Fruit fly (Drosophila melanogaster) whole organism, embryonic: Measurements from ENCODE around the gene Nrx-IV.

Experiments
- ATbp ChIP-seq: fragments of 200-800 bp; sonication (Bioruptor generic); optimal IDR thresholded peaks from 2 replicates; lab custom pipeline; 2017; ENCODE audit warnings: missing biosample characterization, mild to moderate bottlenecking, missing genetic modification characterization, missing genetic modification reagents
- Atf-2 ChIP-seq: fragments of 200-800 bp; sonication (Bioruptor generic); optimal IDR thresholded peaks from 2 replicates; lab custom pipeline; 2016; ENCODE audit warnings: missing biosample characterization, missing genetic modification characterization
- BEAF-32 ChIP-seq: fragments of 200-800 bp; sonication (Bioruptor generic); optimal IDR thresholded peaks from 3 replicates; lab custom pipeline; 2017; ENCODE audit warnings: missing biosample characterization, missing genetic modification characterization, mild to moderate bottlenecking, moderate library complexity, missing genetic modification reagents
- Blimp-1 ChIP-seq: fragments of 200-800 bp; sonication (Bioruptor generic); optimal IDR thresholded peaks from 3 replicates; lab custom pipeline; 2018; ENCODE audit warnings: missing biosample characterization, missing genetic modification characterization, mild to moderate bottlenecking, moderate library complexity, missing genetic modification reagents
- C15 ChIP-seq: fragments of 200-800 bp; sonication (Bioruptor generic); IDR thresholded peaks from 3 replicates; pipeline ENCODE4 v1.3.6; 2022; ENCODE audit warnings: missing biosample characterization, missing genetic modification characterization
- CG10267 ChIP-seq: fragments of 200-800 bp; sonication (Bioruptor generic); optimal IDR thresholded peaks from 2 replicates; lab custom pipeline; 2018; ENCODE audit warnings: missing biosample characterization, mild to moderate bottlenecking, missing genetic modification characterization, moderate library complexity
- CG10654 ChIP-seq: fragments of 200-800 bp; sonication (Bioruptor generic); optimal IDR thresholded peaks from 2 replicates; lab custom pipeline; 2016; ENCODE audit warnings: missing biosample characterization, missing genetic modification characterization
- CG11085 ChIP-seq: fragments of 200-800 bp; sonication (Bioruptor generic); IDR thresholded peaks from 2 replicates; pipeline ENCODE4 v1.3.6; 2022; ENCODE audit warnings: missing biosample characterization, missing genetic modification characterization
- CG11398 ChIP-seq: fragments of 200-800 bp; sonication (Bioruptor generic); optimal IDR thresholded peaks from 2 replicates; lab custom pipeline; 2016; ENCODE audit warnings: missing biosample characterization, missing genetic modification characterization
- CG14965 ChIP-seq: fragments of 200-800 bp; sonication (Bioruptor generic); optimal IDR thresholded peaks from 2 replicates; lab custom pipeline; 2016; ENCODE audit warnings: missing biosample characterization, missing genetic modification characterization, borderline replicate concordance
- CG1529 ChIP-seq: fragments of 200-800 bp; sonication (Bioruptor generic); optimal IDR thresholded peaks from 3 replicates; lab custom pipeline; 2018; ENCODE audit warnings: missing biosample characterization, missing genetic modification characterization
- CG1832 ChIP-seq: fragments of 200-800 bp; sonication (Bioruptor generic); optimal IDR thresholded peaks from 2 replicates; lab custom pipeline; 2017; ENCODE audit warnings: missing biosample characterization, mild to moderate bottlenecking, missing genetic modification characterization, inconsistent platforms
- CG2712 ChIP-seq: fragments of 200-800 bp; optimal IDR thresholded peaks from 3 replicates; lab custom pipeline; 2019; ENCODE audit warnings: missing biosample characterization, mild to moderate bottlenecking, missing genetic modification characterization, moderate library complexity
- CG4404 ChIP-seq: fragments of 200-800 bp; sonication (Bioruptor generic); IDR thresholded peaks from 2 replicates; pipeline ENCODE4 v1.3.6; 2022; ENCODE audit warnings: missing biosample characterization, missing genetic modification characterization
- CG4854 ChIP-seq: fragments of 200-800 bp; sonication (Bioruptor generic); optimal IDR thresholded peaks from 2 replicates; lab custom pipeline; 2016; ENCODE audit warnings: missing biosample characterization, missing genetic modification characterization, inconsistent platforms
- CG5953 ChIP-seq: fragments of 200-800 bp; sonication (Bioruptor generic); IDR thresholded peaks from 2 replicates; pipeline ENCODE4 v1.3.6; 2022; ENCODE audit warnings: missing biosample characterization, missing genetic modification characterization
- CG7556 ChIP-seq: fragments of 200-800 bp; sonication (Bioruptor generic); optimal IDR thresholded peaks from 2 replicates; lab custom pipeline; 2017; ENCODE audit warnings: missing biosample characterization, mild to moderate bottlenecking, missing genetic modification characterization
- CG8290 ChIP-seq, 3 experiments: fragments of 200-800 bp; sonication (Bioruptor generic); optimal IDR thresholded peaks; 2 replicates each; lab custom pipeline; 2016 to 2019; ENCODE audit warnings: missing biosample characterization in 3 of 3, missing genetic modification characterization in 3 of 3, mild to moderate bottlenecking in 2 of 3, moderate library complexity in 1 of 3
- Chrac-16 ChIP-seq: fragments of 200-800 bp; sonication (Bioruptor generic); optimal IDR thresholded peaks from 3 replicates; lab custom pipeline; 2016; ENCODE audit warnings: missing biosample characterization, missing genetic modification characterization
- D19A ChIP-seq: fragments of 200-800 bp; optimal IDR thresholded peaks from 3 replicates; lab custom pipeline; 2019; ENCODE audit warnings: missing biosample characterization, mild to moderate bottlenecking, missing genetic modification characterization, moderate library complexity
- Deaf1 ChIP-seq: fragments of 200-800 bp; optimal IDR thresholded peaks from 3 replicates; lab custom pipeline; 2019; ENCODE audit warnings: missing biosample characterization, mild to moderate bottlenecking, missing genetic modification characterization, moderate library complexity
- Fer1 ChIP-seq: fragments of 200-800 bp; sonication (Bioruptor generic); optimal IDR thresholded peaks from 2 replicates; lab custom pipeline; 2017; ENCODE audit warnings: missing biosample characterization, mild to moderate bottlenecking, missing genetic modification characterization
- Gug ChIP-seq: fragments of 200-800 bp; sonication (Bioruptor generic); IDR thresholded peaks from 4 replicates; pipeline ENCODE4 v1.3.6; 2022; ENCODE audit warnings: missing biosample characterization, missing genetic modification characterization
- HLH3B ChIP-seq: fragments of 200-800 bp; sonication (Bioruptor generic); IDR thresholded peaks from 2 replicates; pipeline ENCODE4 v1.3.6; 2022; ENCODE audit warnings: missing biosample characterization, missing genetic modification characterization
- Med ChIP-seq: fragments of 200-800 bp; sonication (Bioruptor generic); peaks from one replicate; lab custom pipeline; 2016; ENCODE audit warnings: missing biosample characterization, missing genetic modification characterization, mild to moderate bottlenecking, inconsistent platforms, moderate library complexity
- Opbp ChIP-seq: fragments of 200-800 bp; sonication (Bioruptor generic); IDR thresholded peaks from 3 replicates; pipeline ENCODE4 v1.3.6; 2022; ENCODE audit warnings: missing biosample characterization, missing genetic modification characterization; ENCODE audit not compliant: partially characterized antibody
- Side ChIP-seq: fragments of 200-800 bp; sonication (Bioruptor generic); optimal IDR thresholded peaks from 2 replicates; lab custom pipeline; 2016; ENCODE audit warnings: missing biosample characterization, missing genetic modification characterization
- Sin3A ChIP-seq: fragments of >200 bp; optimal IDR thresholded peaks from 2 replicates; lab custom pipeline; 2018
- Six4 ChIP-seq: fragments of 200-800 bp; sonication (Bioruptor generic); optimal IDR thresholded peaks from 2 replicates; lab custom pipeline; 2016; ENCODE audit warnings: missing biosample characterization, missing genetic modification characterization
- TFAM ChIP-seq: fragments of 200-800 bp; sonication (Bioruptor generic); optimal IDR thresholded peaks from 2 replicates; lab custom pipeline; 2017; ENCODE audit warnings: missing biosample characterization, missing genetic modification characterization, inconsistent platforms
- Usf ChIP-seq: fragments of 200-800 bp; sonication (Bioruptor generic); optimal IDR thresholded peaks from 2 replicates; lab custom pipeline; 2017; ENCODE audit warnings: missing genotype, missing biosample characterization, missing genetic modification characterization
- ato ChIP-seq: fragments of 200-800 bp; sonication (Bioruptor generic); IDR thresholded peaks from 2 replicates; pipeline ENCODE4 v1.3.6; 2022; ENCODE audit warnings: missing biosample characterization, missing genetic modification characterization; ENCODE audit not compliant: partially characterized antibody
- btn ChIP-seq: fragments of 200-800 bp; sonication (Bioruptor generic); optimal IDR thresholded peaks from 2 replicates; lab custom pipeline; 2016; ENCODE audit warnings: missing biosample characterization, missing genetic modification characterization
- cwo ChIP-seq: fragments of 200-800 bp; sonication (Bioruptor generic); optimal IDR thresholded peaks from 3 replicates; lab custom pipeline; 2017; ENCODE audit warnings: missing biosample characterization, missing genetic modification characterization, mild to moderate bottlenecking, moderate library complexity, missing genetic modification reagents
- ems ChIP-seq: fragments of 200-800 bp; sonication (Bioruptor generic); optimal IDR thresholded peaks from 3 replicates; lab custom pipeline; 2016; ENCODE audit warnings: missing biosample characterization, missing genetic modification characterization
- esg ChIP-seq: fragments of 200-800 bp; sonication (Bioruptor generic); conservative IDR thresholded peaks from 2 replicates; pipeline ENCODE4 v1.3.6; 2022; ENCODE audit warnings: missing biosample characterization, missing genetic modification characterization
- eve ChIP-seq, 2 experiments: fragments of >200 bp; optimal IDR thresholded peaks; 2 replicates each; lab custom pipeline; 2017; ENCODE audit warnings: missing biosample characterization in 2 of 2, missing genetic modification characterization in 2 of 2
- gsb ChIP-seq: fragments of 200-800 bp; sonication (Bioruptor generic); IDR thresholded peaks from 2 replicates; pipeline ENCODE4 v1.3.6; 2022; ENCODE audit warnings: missing biosample characterization, missing genetic modification characterization
- insv ChIP-seq, 2 experiments: fragments of 200-800 bp; sonication (Bioruptor generic); optimal IDR thresholded peaks; 3 replicates each; lab custom pipeline; 2016 to 2018; ENCODE audit warnings: missing biosample characterization in 2 of 2, missing genetic modification characterization in 2 of 2
- klu ChIP-seq: fragments of 200-800 bp; sonication (Bioruptor generic); IDR thresholded peaks from 2 replicates; pipeline ENCODE4 v1.3.6; 2022; ENCODE audit warnings: missing biosample characterization, missing genetic modification characterization
- lab ChIP-seq: fragments of 200-800 bp; sonication (Bioruptor generic); optimal IDR thresholded peaks from 3 replicates; lab custom pipeline; 2017; ENCODE audit warnings: missing biosample characterization, missing genetic modification characterization, mild to moderate bottlenecking, moderate library complexity, missing genetic modification reagents
- luna ChIP-seq: fragments of 200-800 bp; sonication (Bioruptor generic); optimal IDR thresholded peaks from 2 replicates; lab custom pipeline; 2016; ENCODE audit warnings: missing biosample characterization, missing genetic modification characterization
- prd ChIP-seq, 3 experiments: fragments of >200 bp in 2 of 3; fragments of 200-800 bp in 1 of 3; sonication (Bioruptor generic) in 1 of 3; optimal IDR thresholded peaks in 2 of 3; IDR thresholded peaks in 1 of 3; 2 replicates in 2 of 3; 3 replicates in 1 of 3; pipeline versions ENCODE4 v1.3.6 to Lab custom; 2017 to 2022; ENCODE audit warnings: missing biosample characterization in 1 of 3, missing genetic modification characterization in 1 of 3
- pum ChIP-seq: fragments of 200-800 bp; sonication (Bioruptor generic); optimal IDR thresholded peaks from 2 replicates; lab custom pipeline; 2016; ENCODE audit warnings: missing biosample characterization, missing genetic modification characterization
- row ChIP-seq: fragments of 200-800 bp; sonication (Bioruptor generic); IDR thresholded peaks from 3 replicates; pipeline ENCODE4 v1.3.6; 2022; ENCODE audit warnings: missing biosample characterization, missing genetic modification characterization
- seq ChIP-seq: fragments of 200-800 bp; sonication (Bioruptor generic); IDR thresholded peaks from 2 replicates; pipeline ENCODE4 v1.3.6; 2022; ENCODE audit warnings: missing biosample characterization, missing genetic modification characterization
- sug ChIP-seq: fragments of 200-800 bp; optimal IDR thresholded peaks from 2 replicates; lab custom pipeline; 2019; ENCODE audit warnings: missing biosample characterization, mild to moderate bottlenecking, missing genetic modification characterization, moderate library complexity
- yki ChIP-seq: fragments of >200 bp; optimal IDR thresholded peaks from 3 replicates; lab custom pipeline; 2018

The Nrx-IV gene

DNA sequence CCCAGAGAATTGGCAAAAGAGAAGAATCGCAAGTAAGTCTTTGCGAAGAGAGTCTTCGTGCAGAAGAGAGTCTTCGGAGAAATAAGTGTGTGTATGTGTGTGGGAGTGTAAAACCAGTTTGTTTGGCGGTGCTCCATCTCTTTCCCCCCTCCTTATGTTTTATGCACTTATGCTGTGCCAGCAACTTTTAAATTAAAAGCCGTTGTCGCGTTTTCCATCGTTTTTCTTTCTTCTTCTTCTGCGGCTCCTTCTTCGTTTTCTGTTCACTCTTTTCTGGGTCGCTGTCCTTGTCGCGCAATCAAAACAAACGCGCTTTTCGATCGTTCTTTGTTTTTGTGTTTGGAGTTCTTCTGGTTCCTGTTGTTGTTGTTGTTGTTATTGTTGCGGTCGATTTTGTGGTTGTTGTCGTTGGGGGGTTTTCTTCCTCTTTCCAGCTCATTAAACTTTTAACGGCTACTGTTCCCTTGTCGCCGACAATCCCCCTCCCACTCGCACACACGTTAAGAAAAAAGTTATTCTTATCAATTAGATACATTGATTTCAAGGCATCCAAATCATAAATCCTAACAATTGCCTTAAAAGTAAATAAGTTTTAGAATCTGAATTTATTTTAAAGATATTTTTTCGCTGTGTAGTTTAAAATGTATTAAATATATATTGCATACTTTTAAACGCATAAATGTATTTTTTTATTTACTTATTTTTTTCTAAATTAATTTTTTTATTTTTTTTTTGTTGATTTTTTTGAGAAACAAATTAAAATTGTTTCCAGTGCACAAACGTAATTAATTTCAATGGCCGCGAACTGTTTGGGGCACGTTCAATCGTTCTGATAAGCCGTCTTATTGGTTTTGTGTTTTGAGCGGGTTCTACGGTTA, 35.0 kb upstream of the Nrx-IV start (continued):
- TF ChIP-seq C15 (GFP tag; lab: Robert Waterston, UW): no peak
- TF ChIP-seq Blimp-1: peak; percentile 93
- TF ChIP-seq yki (lab: Kevin White, UChicago): no peak
- peak in 1 of 2 experiments; percentile 76 for TF ChIP-seq insv (GFP tag; optimal IDR thresholded peaks at IDR 0.05; lab: Kevin White, UChicago)
- TF ChIP-seq Deaf1: peak; percentile 70
- peak; percentile 89 for TF ChIP-seq CG7556
- peak; percentile 78 for TF ChIP-seq lab (GFP tag; lab: Kevin White, UChicago)
- peak; percentile 77 for TF ChIP-seq cwo (GFP tag; lab: Kevin White, UChicago)
- peak; percentile 58 for TF ChIP-seq sug (tag; lab: Kevin White, UChicago)
- no peak for TF ChIP-seq Opbp (GFP tag; lab: Robert Waterston, UW)
- peak; percentile 11 for TF ChIP-seq CG1529 (GFP tag; lab: Kevin White, UChicago)
- no peak for TF ChIP-seq prd (optimal IDR thresholded peaks at IDR 0.05; lab: Kevin White, UChicago)
- TF ChIP-seq prd (GFP tag; IDR thresholded peaks at IDR 0.05; lab: Robert Waterston, UW): peak; percentile 71
- peak; percentile 48 for TF ChIP-seq CG8290 (GFP tag; optimal IDR thresholded peaks at IDR 0.05; lab: Kevin White, UChicago)
- no peak for TF ChIP-seq CG8290 (tag; optimal IDR thresholded peaks at IDR 0.05; lab: Kevin White, UChicago)
- no peak for TF ChIP-seq btn (GFP tag; lab: Kevin White, UChicago)
- TF ChIP-seq CG4404 (GFP tag; lab: Robert Waterston, UW): no peak; the same call in 1 of the 2 replicates
- 0 out of 4 replicates have a peak, but pooled peaks have one; percentile 30 for TF ChIP-seq Gug (GFP tag; lab: Robert Waterston, UW)
- TF ChIP-seq ATbp (GFP tag; lab: Kevin White, UChicago): peak; percentile 47
- TF ChIP-seq CG2712: peak; percentile 97
- no peak for TF ChIP-seq CG4854 (GFP tag; lab: Kevin White, UChicago)
- TF ChIP-seq TFAM: no peak
- peak; percentile 60 for TF ChIP-seq CG10654
- peak; percentile 87 for TF ChIP-seq CG10267 (tag; lab: Kevin White, UChicago)
- no peak for TF ChIP-seq luna
- no peak for TF ChIP-seq eve (GFP tag; optimal IDR thresholded peaks at IDR 0.05; lab: Kevin White, UChicago)
- peak; percentile 78 for TF ChIP-seq Chrac-16
- no peak for TF ChIP-seq Side (GFP tag; lab: Kevin White, UChicago)
- TF ChIP-seq row (GFP tag; lab: Robert Waterston, UW): peak; percentile 77
- TF ChIP-seq ems (GFP tag; lab: Kevin White, UChicago): peak; percentile 59
- no peak for TF ChIP-seq gsb (GFP tag; lab: Robert Waterston, UW)
- peak; percentile 13 for TF ChIP-seq pum (GFP tag; lab: Kevin White, UChicago)
- TF ChIP-seq D19A: peak; percentile 87
- TF ChIP-seq CG5953 (GFP tag; lab: Robert Waterston, UW): no peak
- TF ChIP-seq BEAF-32 (GFP tag; lab: Kevin White, UChicago): no peak
- no peak for TF ChIP-seq CG14965 (GFP tag; lab: Kevin White, UChicago)
- peak; percentile 36 for TF ChIP-seq CG11398 (GFP tag; lab: Kevin White, UChicago)
- TF ChIP-seq HLH3B (GFP tag; lab: Robert Waterston, UW): peak; percentile 72; the same call in 1 of the 2 replicates
- TF ChIP-seq klu (GFP tag; lab: Robert Waterston, UW): peak; percentile 69; the same call in 1 of the 2 replicates
- TF ChIP-seq CG1832 (GFP tag; lab: Kevin White, UChicago): peak; percentile 16
- TF ChIP-seq esg: peak; percentile 74
- peak; percentile 66 for TF ChIP-seq Six4
- TF ChIP-seq Fer1 (GFP tag; lab: Kevin White, UChicago): peak; percentile 67
- TF ChIP-seq Sin3A (lab: Kevin White, UChicago): no peak
- no peak for TF ChIP-seq seq (GFP tag; lab: Robert Waterston, UW)
- TF ChIP-seq CG11085 (GFP tag; lab: Robert Waterston, UW): no peak
- no peak for TF ChIP-seq ato (GFP tag; lab: Robert Waterston, UW)
- peak; percentile 72 for TF ChIP-seq Med
- TF ChIP-seq Usf (GFP tag; lab: Kevin White, UChicago): peak; percentile 50
- no peak for TF ChIP-seq Atf-2 (GFP tag; lab: Kevin White, UChicago)
